Fruit fly (Drosophila melanogaster) whole organism, wandering third instar larva: Measurements from ENCODE around the gene CG17982.

ENCODE experiments used
- CG32264 ChIP-seq: fragments of 200-800 bp; sonication (Bioruptor generic); optimal IDR thresholded peaks from 2 replicates; lab custom pipeline; 2016; ENCODE audit warnings: missing biosample characterization, missing genetic modification characterization
- CrebA ChIP-seq: fragments of 200-800 bp; sonication (Bioruptor generic); optimal IDR thresholded peaks from 2 replicates; lab custom pipeline; 2016; ENCODE audit warnings: missing biosample characterization, mild to moderate bottlenecking, missing genetic modification characterization, borderline replicate concordance
- Dfd ChIP-seq: fragments of >200 bp; optimal IDR thresholded peaks from 2 replicates; lab custom pipeline; 2017; ENCODE audit warnings: missing biosample characterization, missing genetic modification characterization
- HLH106 ChIP-seq: fragments of 200-800 bp; optimal IDR thresholded peaks from 3 replicates; lab custom pipeline; 2019; ENCODE audit warnings: missing biosample characterization, mild to moderate bottlenecking, missing genetic modification characterization, moderate library complexity
- Hnf4 ChIP-seq: fragments of 200-800 bp; sonication (Bioruptor generic); optimal IDR thresholded peaks from 2 replicates; lab custom pipeline; 2016; ENCODE audit warnings: missing biosample characterization, mild to moderate bottlenecking, missing genetic modification characterization
- rgr ChIP-seq: fragments of 200-800 bp; sonication (Bioruptor generic); optimal IDR thresholded peaks from 3 replicates; lab custom pipeline; 2016; ENCODE audit warnings: missing biosample characterization, mild to moderate bottlenecking, missing genetic modification characterization
- sage ChIP-seq: fragments of 200-800 bp; sonication (Bioruptor generic); optimal IDR thresholded peaks from 2 replicates; lab custom pipeline; 2016; ENCODE audit warnings: missing biosample characterization, mild to moderate bottlenecking, missing genetic modification characterization
- tai ChIP-seq: sonication (Bioruptor generic); optimal IDR thresholded peaks from 2 replicates; lab custom pipeline; 2016; ENCODE audit warnings: missing biosample characterization, missing genetic modification characterization
- usp ChIP-seq: fragments of >200 bp; optimal IDR thresholded peaks from 2 replicates; lab custom pipeline; 2017; ENCODE audit warnings: missing biosample characterization, missing genetic modification characterization

dm6 chrX:8162692-8163091, 19.1 kb upstream of the CG17982 start, which contains the start of gene CG10761:
- TF ChIP-seq Dfd (GFP tag; lab: Kevin White, UChicago) = no peak
- TF ChIP-seq CG32264 = no peak
- no peak for TF ChIP-seq CrebA (GFP tag; lab: Kevin White, UChicago)
- TF ChIP-seq usp = no peak
- no peak for TF ChIP-seq HLH106 (tag; lab: Kevin White, UChicago)
- no peak for TF ChIP-seq tai (GFP tag; lab: Kevin White, UChicago)
- no peak for TF ChIP-seq rgr
- no peak for TF ChIP-seq Hnf4
- TF ChIP-seq sage (GFP tag; lab: Kevin White, UChicago) = no peak
